Fruit fly (Drosophila melanogaster) whole organism, prepupa: ENCODE results near the gene Dhc93AB.

ENCODE experiments used
- Blimp-1 ChIP-seq: fragments of 200-800 bp; sonication (Bioruptor generic); optimal IDR thresholded peaks from 3 replicates; lab custom pipeline; 2017; ENCODE audit warnings: missing biosample characterization, missing genetic modification characterization, mild to moderate bottlenecking, moderate library complexity, missing genetic modification reagents
- CG10669 ChIP-seq: fragments of 200-800 bp; sonication (Bioruptor generic); optimal IDR thresholded peaks from 3 replicates; lab custom pipeline; 2018; ENCODE audit warnings: missing biosample characterization, mild to moderate bottlenecking, missing genetic modification characterization, moderate library complexity
- CG11294 ChIP-seq: fragments of 200-800 bp; sonication (Bioruptor generic); IDR thresholded peaks from 2 replicates; pipeline ENCODE4 v1.3.6; 2022; ENCODE audit warnings: missing biosample characterization, missing genetic modification characterization
- CG11762 ChIP-seq: fragments of 200-800 bp; sonication (Bioruptor generic); optimal IDR thresholded peaks from 3 replicates; lab custom pipeline; 2016; ENCODE audit warnings: missing biosample characterization, missing genetic modification characterization; ENCODE audit not compliant: insufficient read depth
- CG15336 ChIP-seq: fragments of 200-800 bp; sonication (Bioruptor generic); IDR thresholded peaks from 2 replicates; pipeline ENCODE4 v1.3.6; 2022; ENCODE audit warnings: missing biosample characterization, missing genetic modification characterization
- CG1621 ChIP-seq: fragments of 200-800 bp; sonication (Bioruptor generic); optimal IDR thresholded peaks from 3 replicates; lab custom pipeline; 2018; ENCODE audit warnings: missing biosample characterization, mild to moderate bottlenecking, missing genetic modification characterization
- CG16779 ChIP-seq: fragments of 200-800 bp; sonication (Bioruptor generic); optimal IDR thresholded peaks from 3 replicates; lab custom pipeline; 2017; ENCODE audit warnings: missing biosample characterization, mild to moderate bottlenecking, missing genetic modification characterization
- CG3032 ChIP-seq: fragments of 200-800 bp; optimal IDR thresholded peaks from 2 replicates; lab custom pipeline; 2019; ENCODE audit warnings: missing biosample characterization, mild to moderate bottlenecking, missing genetic modification characterization, moderate library complexity
- CG32006 ChIP-seq: fragments of 200-800 bp; sonication (Bioruptor generic); optimal IDR thresholded peaks from 3 replicates; lab custom pipeline; 2017; ENCODE audit warnings: missing biosample characterization, mild to moderate bottlenecking, missing genetic modification characterization
- CG34406 ChIP-seq: fragments of 200-800 bp; sonication (Bioruptor generic); optimal IDR thresholded peaks from 3 replicates; lab custom pipeline; 2016; ENCODE audit warnings: missing biosample characterization, missing genetic modification characterization
- CG4318 ChIP-seq: fragments of 200-800 bp; sonication (Bioruptor generic); optimal IDR thresholded peaks from 3 replicates; lab custom pipeline; 2017; ENCODE audit warnings: missing biosample characterization, mild to moderate bottlenecking, missing genetic modification characterization
- CG6163 ChIP-seq: fragments of 200-800 bp; sonication (Bioruptor generic); IDR thresholded peaks from 3 replicates; pipeline ENCODE4 v1.3.6; 2022; ENCODE audit warnings: missing biosample characterization, missing genetic modification characterization
- CG6276 ChIP-seq: fragments of 200-800 bp; sonication (Bioruptor generic); optimal IDR thresholded peaks from 2 replicates; lab custom pipeline; 2017; ENCODE audit warnings: missing biosample characterization, mild to moderate bottlenecking, missing genetic modification characterization
- CG6808 ChIP-seq: fragments of 200-800 bp; sonication (Bioruptor generic); optimal IDR thresholded peaks from 3 replicates; lab custom pipeline; 2017; ENCODE audit warnings: missing biosample characterization, missing genetic modification characterization, mild to moderate bottlenecking, moderate library complexity, missing genetic modification reagents
- CG6854 ChIP-seq: fragments of 200-800 bp; sonication (Bioruptor generic); optimal IDR thresholded peaks from 2 replicates; lab custom pipeline; 2017; ENCODE audit warnings: missing biosample characterization, mild to moderate bottlenecking, missing genetic modification characterization
- CG7368 ChIP-seq: fragments of 200-800 bp; sonication (Bioruptor generic); optimal IDR thresholded peaks from 3 replicates; lab custom pipeline; 2016; ENCODE audit warnings: missing biosample characterization, missing genetic modification characterization
- CG8119 ChIP-seq: fragments of 200-800 bp; sonication (Bioruptor generic); IDR thresholded peaks from 3 replicates; pipeline ENCODE4 v1.3.6; 2022; ENCODE audit warnings: missing biosample characterization, missing genetic modification characterization
- Eip75B ChIP-seq: fragments of 200-800 bp; sonication (Bioruptor generic); optimal IDR thresholded peaks from 3 replicates; lab custom pipeline; 2016; ENCODE audit warnings: missing biosample characterization, missing genetic modification characterization
- Eip93F ChIP-seq: fragments of 200-800 bp; sonication (Bioruptor generic); optimal IDR thresholded peaks from 2 replicates; lab custom pipeline; 2016; ENCODE audit warnings: missing biosample characterization, mild to moderate bottlenecking, missing genetic modification characterization
- Ets21C ChIP-seq: fragments of 200-800 bp; sonication (Bioruptor generic); optimal IDR thresholded peaks from 3 replicates; lab custom pipeline; 2016; ENCODE audit warnings: missing biosample characterization, missing genetic modification characterization
- Hr38 ChIP-seq: sonication (Bioruptor generic); optimal IDR thresholded peaks from 2 replicates; lab custom pipeline; 2016; ENCODE audit warnings: missing biosample characterization, missing genetic modification characterization
- Hr39 ChIP-seq: fragments of 200-800 bp; sonication (Bioruptor generic); optimal IDR thresholded peaks from 2 replicates; lab custom pipeline; 2016; ENCODE audit warnings: missing biosample characterization, missing genetic modification characterization
- Hr4 ChIP-seq: fragments of 200-800 bp; sonication (Bioruptor generic); optimal IDR thresholded peaks from 3 replicates; lab custom pipeline; 2016; ENCODE audit warnings: missing biosample characterization, missing genetic modification characterization
- Lpt ChIP-seq: fragments of 200-800 bp; sonication (Bioruptor generic); optimal IDR thresholded peaks from 3 replicates; lab custom pipeline; 2016; ENCODE audit warnings: missing biosample characterization, missing genetic modification characterization
- Met ChIP-seq: fragments of 200-800 bp; sonication (Bioruptor generic); optimal IDR thresholded peaks from 3 replicates; lab custom pipeline; 2016; ENCODE audit warnings: missing biosample characterization, missing genetic modification characterization
- OdsH ChIP-seq: fragments of 200-800 bp; sonication (Bioruptor generic); optimal IDR thresholded peaks from 3 replicates; lab custom pipeline; 2016; ENCODE audit warnings: missing biosample characterization, missing genetic modification characterization
- Smox ChIP-seq: fragments of 200-800 bp; sonication (Bioruptor generic); optimal IDR thresholded peaks from 3 replicates; lab custom pipeline; 2016; ENCODE audit warnings: missing biosample characterization, missing genetic modification characterization
- Sox102F ChIP-seq: fragments of 200-800 bp; sonication (Bioruptor generic); optimal IDR thresholded peaks from 2 replicates; lab custom pipeline; 2016; ENCODE audit warnings: missing biosample characterization, mild to moderate bottlenecking, missing genetic modification characterization
- Sox14 ChIP-seq: fragments of 200-800 bp; sonication (Bioruptor generic); optimal IDR thresholded peaks from 3 replicates; lab custom pipeline; 2016; ENCODE audit warnings: missing biosample characterization, missing genetic modification characterization
- achi ChIP-seq: fragments of 200-800 bp; sonication (Bioruptor generic); optimal IDR thresholded peaks from 3 replicates; lab custom pipeline; 2016; ENCODE audit warnings: missing biosample characterization, missing genetic modification characterization
- acj6 ChIP-seq: fragments of 200-800 bp; sonication (Bioruptor generic); optimal IDR thresholded peaks from 3 replicates; lab custom pipeline; 2016; ENCODE audit warnings: missing biosample characterization, missing genetic modification characterization
- dac ChIP-seq: fragments of 200-800 bp; sonication (Bioruptor generic); optimal IDR thresholded peaks from 2 replicates; lab custom pipeline; 2017; ENCODE audit warnings: missing biosample characterization, mild to moderate bottlenecking, missing genetic modification characterization
- dsx ChIP-seq: fragments of 200-800 bp; optimal IDR thresholded peaks from 3 replicates; lab custom pipeline; 2019; ENCODE audit warnings: missing biosample characterization, mild to moderate bottlenecking, missing genetic modification characterization, moderate library complexity; ENCODE audit not compliant: poor library complexity, severe bottlenecking
- eg ChIP-seq: fragments of 200-800 bp; sonication (Bioruptor generic); IDR thresholded peaks from 3 replicates; pipeline ENCODE4 v1.3.6; 2022; ENCODE audit warnings: missing biosample characterization, missing genetic modification characterization
- fd59A ChIP-seq: fragments of 200-800 bp; sonication (Bioruptor generic); optimal IDR thresholded peaks from 2 replicates; lab custom pipeline; 2017; ENCODE audit warnings: missing biosample characterization, mild to moderate bottlenecking, missing genetic modification characterization, missing genetic modification reagents
- fd85E ChIP-seq: fragments of 200-800 bp; sonication (Bioruptor generic); optimal IDR thresholded peaks from 3 replicates; lab custom pipeline; 2016; ENCODE audit warnings: missing biosample characterization, missing genetic modification characterization
- lz ChIP-seq: fragments of 200-800 bp; sonication (Bioruptor generic); optimal IDR thresholded peaks from 3 replicates; lab custom pipeline; 2016; ENCODE audit warnings: missing biosample characterization, missing genetic modification characterization
- net ChIP-seq: fragments of 200-800 bp; sonication (Bioruptor generic); optimal IDR thresholded peaks from 3 replicates; lab custom pipeline; 2016; ENCODE audit warnings: missing biosample characterization, missing genetic modification characterization
- pdm3 ChIP-seq: fragments of 200-800 bp; sonication (Bioruptor generic); optimal IDR thresholded peaks from 3 replicates; lab custom pipeline; 2016; ENCODE audit warnings: missing biosample characterization, missing genetic modification characterization
- ss ChIP-seq, 2 experiments: fragments of 200-800 bp; sonication (Bioruptor generic); optimal IDR thresholded peaks; 2 replicates in 1 of 2; 3 replicates in 1 of 2; lab custom pipeline; 2017 to 2018; ENCODE audit warnings: mild to moderate bottlenecking in 2 of 2, missing biosample characterization in 2 of 2, missing genetic modification characterization in 2 of 2, moderate library complexity in 1 of 2
- svp ChIP-seq: fragments of 200-800 bp; sonication (Bioruptor generic); peaks from one replicate; lab custom pipeline; 2016; ENCODE audit warnings: missing biosample characterization, missing genetic modification characterization

The Dhc93AB gene

DNA sequence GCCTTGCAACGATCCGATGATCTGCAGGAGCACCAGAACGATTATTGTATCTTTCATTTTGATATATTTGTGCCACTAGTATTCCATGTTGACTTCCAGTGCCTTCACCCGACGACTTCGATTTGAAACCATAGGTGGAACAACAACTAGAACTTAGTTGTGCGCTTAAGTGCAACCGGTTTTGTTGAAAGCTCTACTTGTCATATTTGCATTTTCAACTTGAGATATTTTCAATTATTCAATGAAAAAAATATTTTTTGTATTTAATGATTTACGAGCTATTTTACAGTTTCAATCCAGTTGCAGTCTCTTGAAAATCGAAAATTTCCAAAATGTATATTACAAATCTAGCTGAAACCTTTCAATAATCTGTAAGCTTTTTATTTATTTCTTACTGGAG lies 4.6 kb upstream of the Dhc93AB start, which contains the start of gene CG31207:
Gene CG31207 (minus strand): TSS at position 101 of the 400 bp plus-strand sequence.
- TF ChIP-seq fd59A (GFP tag; lab: Kevin White, UChicago) (no peak), CG1621 (tag; lab: Kevin White, UChicago) (no peak), CG11762 (GFP tag; lab: Kevin White, UChicago) (no peak), dsx (no peak), Ets21C (no peak)

DNA sequence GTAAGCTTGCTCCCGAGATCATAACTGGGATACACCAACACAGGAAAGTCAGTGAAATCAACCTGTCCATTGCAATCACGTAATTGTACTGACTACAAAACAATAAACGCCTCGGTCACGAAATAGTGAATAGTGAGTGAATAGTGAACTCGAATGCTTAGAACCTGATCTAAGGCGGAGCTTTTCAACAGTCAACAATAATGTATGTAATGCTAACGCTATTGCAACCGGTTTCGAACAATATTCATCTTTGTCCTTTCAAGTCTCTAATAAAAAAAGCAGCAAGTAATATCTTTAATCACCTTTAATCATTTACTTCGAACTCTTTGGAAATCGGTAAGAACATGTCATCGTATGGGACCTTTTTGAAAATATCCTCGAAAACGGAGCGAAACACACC lies 3.4 kb upstream of the Dhc93AB start, which contains the start of gene CG31189:
Gene CG31189 (minus strand): TSS at position 101 of the 400 bp plus-strand sequence.
- TF ChIP-seq CG34406 (GFP tag; lab: Kevin White, UChicago) = no peak
- no peak for TF ChIP-seq achi (GFP tag; lab: Kevin White, UChicago)
- TF ChIP-seq lz = no peak
- TF ChIP-seq Blimp-1 (GFP tag; lab: Kevin White, UChicago) = no peak
- TF ChIP-seq Eip75B = no peak
- no peak for TF ChIP-seq OdsH (GFP tag; lab: Kevin White, UChicago)
- no peak for TF ChIP-seq CG8119 (GFP tag; lab: Robert Waterston, UW)
- TF ChIP-seq CG16779 (tag; lab: Kevin White, UChicago) = no peak
- TF ChIP-seq Sox14 (GFP tag; lab: Kevin White, UChicago) = no peak
- no peak for TF ChIP-seq fd85E (GFP tag; lab: Kevin White, UChicago)
- no peak for TF ChIP-seq pdm3 (GFP tag; lab: Kevin White, UChicago)
- no peak for TF ChIP-seq eg (GFP tag; lab: Robert Waterston, UW)
- no peak for TF ChIP-seq Hr38
- TF ChIP-seq, all 60 proteins: peak for 0

DNA sequence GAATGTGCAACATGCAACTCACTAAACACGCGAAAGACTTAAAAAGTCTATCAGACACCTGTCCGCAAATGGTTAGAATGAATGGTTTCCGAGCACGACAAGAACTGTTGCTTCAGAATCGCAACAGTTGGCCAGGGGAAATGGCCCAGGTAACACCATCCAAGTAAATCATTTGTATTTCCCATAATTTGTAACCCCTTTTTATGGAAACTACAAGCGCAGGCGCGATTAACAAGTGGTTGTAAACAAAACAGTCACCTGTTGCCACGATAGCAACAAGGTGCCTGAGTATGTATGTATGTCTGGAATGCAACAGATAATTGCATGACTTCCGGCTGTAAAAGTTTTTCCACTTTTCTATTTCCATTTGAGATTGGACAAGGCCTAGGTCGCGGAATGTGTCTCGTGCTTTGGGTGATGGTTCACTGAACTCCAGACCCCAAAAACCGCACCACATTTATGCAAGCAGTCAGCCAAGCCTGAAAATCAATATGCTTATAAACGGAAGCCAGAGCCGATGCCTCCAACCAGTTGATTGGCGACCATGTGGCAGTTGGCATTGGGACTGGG lies 1.3 kb upstream of the Dhc93AB start, which contains the start of gene CG12278:
Gene CG12278 (plus strand): TSS at position 520 of the 570 bp plus-strand sequence.
- TF ChIP-seq achi (GFP tag; lab: Kevin White, UChicago) = no peak
- peak in 1 of 2 experiments; percentile 19 for TF ChIP-seq ss (GFP tag; optimal IDR thresholded peaks at IDR 0.05; lab: Kevin White, UChicago)

DNA sequence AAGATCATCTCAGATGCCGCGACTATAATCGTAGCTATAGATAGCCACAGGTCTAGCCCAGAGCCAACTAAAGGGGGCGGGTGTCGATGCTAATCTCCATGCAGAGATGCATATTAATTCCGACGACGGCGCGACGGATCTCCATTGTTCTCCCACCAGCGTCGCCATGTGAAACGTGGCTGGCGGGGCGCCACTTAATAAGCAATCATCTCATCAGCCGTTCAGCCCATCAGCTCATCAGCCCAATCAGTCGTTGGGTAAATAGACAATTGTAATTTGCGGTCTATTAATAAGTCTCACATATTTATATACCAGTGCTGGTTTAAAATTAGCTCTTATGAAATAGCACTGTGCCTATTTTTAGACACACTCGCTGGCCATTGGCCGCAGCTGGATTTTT lies 16.8 kb downstream of the Dhc93AB start:
- no peak for TF ChIP-seq CG1621 (tag; lab: Kevin White, UChicago)
- peak; percentile 58 for TF ChIP-seq svp

DNA sequence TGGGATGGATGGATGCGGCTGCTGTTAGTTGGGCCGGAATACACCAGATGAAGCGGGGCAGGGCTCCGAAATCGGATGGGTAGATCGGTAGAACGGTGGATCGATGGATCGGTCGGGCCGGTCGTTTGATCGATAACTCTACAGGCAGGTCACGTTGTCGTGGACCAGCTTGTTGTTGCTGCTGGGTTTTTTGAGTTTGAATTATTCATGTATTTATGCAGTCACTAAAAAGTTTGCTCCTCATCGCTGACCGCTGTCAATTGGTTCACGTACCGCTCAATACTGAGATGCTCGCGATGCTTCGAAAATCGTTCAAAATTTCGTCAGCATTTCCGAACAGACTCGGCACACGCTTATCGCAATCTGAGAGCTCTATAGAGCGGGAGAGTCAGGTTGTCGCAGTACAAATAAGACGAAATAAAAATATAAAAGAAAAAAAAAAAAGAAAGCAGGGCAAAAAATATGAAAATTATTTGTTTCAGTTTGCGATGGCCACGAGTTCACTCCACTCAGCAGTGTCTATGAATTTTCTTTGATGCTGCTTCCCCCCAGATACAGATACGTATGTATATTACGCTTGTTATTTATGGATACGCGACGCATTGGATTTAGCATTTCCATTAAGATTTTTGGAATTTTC lies 18.3 kb downstream of the Dhc93AB start, which contains the start of gene peg:
Gene peg (minus strand): TSS at position 262 of the 640 bp plus-strand sequence.
- TF ChIP-seq CG6854 (GFP tag; lab: Kevin White, UChicago) (no peak), dsx (no peak), CG8119 (GFP tag; lab: Robert Waterston, UW) (peak; percentile 54; the same call in 2 of the 3 replicates), Hr38 (no peak), net (peak; percentile 28), CG6276 (peak; percentile 55), Eip93F (GFP tag; lab: Kevin White, UChicago) (no peak), acj6 (GFP tag; lab: Kevin White, UChicago) (no peak), CG10669 (GFP tag; lab: Kevin White, UChicago) (no peak), CG3032 (tag; lab: Kevin White, UChicago) (no peak), CG16779 (tag; lab: Kevin White, UChicago) (peak; percentile 55), svp (peak; percentile 81), CG6163 (peak; percentile 75), Hr4 (no peak), Met (GFP tag; lab: Kevin White, UChicago) (peak; percentile 20), CG15336 (GFP tag; lab: Robert Waterston, UW) (peak; percentile 44; the same call in 1 of the 2 replicates), CG11294 (GFP tag; lab: Robert Waterston, UW) (no peak), Ets21C (no peak), OdsH (GFP tag; lab: Kevin White, UChicago) (peak; percentile 26), Eip75B (no peak), Lpt (GFP tag; lab: Kevin White, UChicago) (no peak), CG6808 (GFP tag; lab: Kevin White, UChicago) (peak; percentile 26), dac (no peak), Hr39 (no peak), Sox14 (GFP tag; lab: Kevin White, UChicago) (no peak), Sox102F (GFP tag; lab: Kevin White, UChicago) (peak; percentile 40), CG7368 (GFP tag; lab: Kevin White, UChicago) (no peak), CG32006 (GFP tag; lab: Kevin White, UChicago) (peak; percentile 15), CG4318 (GFP tag; lab: Kevin White, UChicago) (no peak), Smox (peak; percentile 8)
